Fruit fly (Drosophila melanogaster) ovary, adult (tissue): ENCODE results near the gene CG8087.

ENCODE experiments used
- CG17801 ChIP-seq: fragments of 200-800 bp; optimal IDR thresholded peaks from 2 replicates; lab custom pipeline; 2019; ENCODE audit warnings: missing biosample characterization, mild to moderate bottlenecking, missing genetic modification characterization, moderate library complexity; ENCODE audit not compliant: partially characterized antibody

Gene CG8087

dm6 chr3R:14516742-14517141 is 47.9 kb downstream of the CG8087 start, which contains the start of gene CG34273:
Gene CG34273 (plus strand): TSS chr3R:14517042.
- no peak for TF ChIP-seq CG17801 (GFP tag; lab: Kevin White, UChicago)
